Worm (Caenorhabditis elegans) whole organism, early embryonic: ENCODE data around the gene C29F9.5.

ENCODE experiments used
- ama-1 ChIP-seq: fragments of 150-350 bp; optimal IDR thresholded peaks from 2 replicates; lab custom pipeline; 2014
- tbx-37 ChIP-seq: fragments of 200-800 bp; sonication (Bioruptor generic); conservative IDR thresholded peaks from 2 replicates; pipeline ENCODE4 v1.3.6; 2022; ENCODE audit warnings: missing genetic modification reagents, missing genetic modification characterization, missing compliant biosample characterization

DNA sequence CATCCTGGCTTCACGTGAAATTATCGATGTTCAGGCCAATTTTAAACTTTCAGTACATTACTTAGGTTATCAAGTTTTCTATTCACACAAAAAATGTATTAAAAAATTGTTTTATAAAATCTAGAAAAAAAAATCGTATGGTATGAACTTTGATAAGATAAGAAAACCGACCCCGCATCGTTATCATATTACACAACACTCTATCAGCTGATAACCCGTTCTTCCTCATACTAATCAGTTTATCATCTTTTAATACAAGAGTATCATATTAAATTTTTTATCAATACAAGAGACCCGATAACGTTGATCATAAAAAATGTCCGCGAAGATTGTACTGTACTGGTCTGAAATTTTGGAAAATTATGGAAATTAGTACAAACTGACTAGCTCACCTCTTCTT is 36.9 kb downstream of the C29F9.5 start:
- TF ChIP-seq tbx-37 (GFP tag; lab: Robert Waterston, UW) (no peak), ama-1 (no peak)
